Fruit fly (Drosophila melanogaster) whole organism, embryonic: ENCODE data around the gene Stat92E.

ENCODE experiments used
- Atf6 ChIP-seq: fragments of 200-800 bp; sonication (Bioruptor generic); IDR thresholded peaks from 2 replicates; pipeline ENCODE4 v1.3.6; 2022; ENCODE audit warnings: missing biosample characterization, missing genetic modification characterization
- B-H1 ChIP-seq: fragments of 200-800 bp; sonication (Bioruptor generic); IDR thresholded peaks from 3 replicates; pipeline ENCODE4 v1.3.6; 2022; ENCODE audit warnings: missing biosample characterization, missing genetic modification characterization
- Bdp1 ChIP-seq: fragments of 200-800 bp; sonication (Bioruptor generic); optimal IDR thresholded peaks from 3 replicates; lab custom pipeline; 2016; ENCODE audit warnings: missing biosample characterization, missing genetic modification characterization
- Bteb2 ChIP-seq: fragments of 200-800 bp; sonication (Bioruptor generic); optimal IDR thresholded peaks from 2 replicates; lab custom pipeline; 2016; ENCODE audit warnings: missing biosample characterization, missing genetic modification characterization
- CG10543 ChIP-seq: fragments of 200-800 bp; sonication (Bioruptor generic); optimal IDR thresholded peaks from 3 replicates; lab custom pipeline; 2017; ENCODE audit warnings: missing biosample characterization, mild to moderate bottlenecking, missing genetic modification characterization, moderate library complexity
- CG11085 ChIP-seq: fragments of 200-800 bp; sonication (Bioruptor generic); IDR thresholded peaks from 2 replicates; pipeline ENCODE4 v1.3.6; 2022; ENCODE audit warnings: missing biosample characterization, missing genetic modification characterization
- CG11560 ChIP-seq: fragments of 200-800 bp; sonication (Bioruptor generic); IDR thresholded peaks from 3 replicates; pipeline ENCODE4 v1.3.6; 2022; ENCODE audit warnings: missing biosample characterization, missing genetic modification characterization
- CG13123 ChIP-seq: fragments of 200-800 bp; sonication (Bioruptor generic); optimal IDR thresholded peaks from 2 replicates; lab custom pipeline; 2016; ENCODE audit warnings: missing biosample characterization, missing genetic modification characterization
- CG14667 ChIP-seq: fragments of 200-800 bp; sonication (Bioruptor generic); IDR thresholded peaks from 2 replicates; pipeline ENCODE4 v1.3.6; 2022; ENCODE audit warnings: missing biosample characterization, missing genetic modification characterization
- CG14860 ChIP-seq: fragments of 200-800 bp; sonication (Bioruptor generic); IDR thresholded peaks from 3 replicates; pipeline ENCODE4 v1.3.6; 2022; ENCODE audit warnings: missing biosample characterization, missing genetic modification characterization; ENCODE audit not compliant: partially characterized antibody
- CG15479 ChIP-seq: fragments of 200-800 bp; sonication (Bioruptor generic); optimal IDR thresholded peaks from 3 replicates; lab custom pipeline; 2019; ENCODE audit warnings: missing biosample characterization, mild to moderate bottlenecking, missing genetic modification characterization, moderate library complexity
- CG1602 ChIP-seq: fragments of 200-800 bp; sonication (Bioruptor generic); optimal IDR thresholded peaks from 3 replicates; lab custom pipeline; 2016; ENCODE audit warnings: missing biosample characterization, missing genetic modification characterization
- CG16815 ChIP-seq: fragments of 200-800 bp; sonication (Bioruptor generic); optimal IDR thresholded peaks from 3 replicates; lab custom pipeline; 2017; ENCODE audit warnings: missing biosample characterization, mild to moderate bottlenecking, missing genetic modification characterization
- CG2116 ChIP-seq: fragments of 200-800 bp; sonication (Bioruptor generic); optimal IDR thresholded peaks from 3 replicates; lab custom pipeline; 2018; ENCODE audit warnings: missing biosample characterization, mild to moderate bottlenecking, missing genetic modification characterization
- CG2120 ChIP-seq: fragments of 200-800 bp; sonication (Bioruptor generic); optimal IDR thresholded peaks from 3 replicates; lab custom pipeline; 2016; ENCODE audit warnings: missing biosample characterization, missing genetic modification characterization
- CG2199 ChIP-seq: fragments of 200-800 bp; sonication (Bioruptor generic); IDR thresholded peaks from 3 replicates; pipeline ENCODE4 v1.3.6; 2022; ENCODE audit warnings: missing biosample characterization, missing genetic modification characterization
- CG2202 ChIP-seq: fragments of 200-800 bp; sonication (Bioruptor generic); optimal IDR thresholded peaks from 2 replicates; lab custom pipeline; 2018; ENCODE audit warnings: missing biosample characterization, mild to moderate bottlenecking, missing genetic modification characterization
- CG32767 ChIP-seq: fragments of 200-800 bp; sonication (Bioruptor generic); IDR thresholded peaks from 2 replicates; pipeline ENCODE4 v1.3.6; 2022; ENCODE audit warnings: missing biosample characterization, missing genetic modification characterization
- CG4424 ChIP-seq: fragments of 200-800 bp; sonication (Bioruptor generic); optimal IDR thresholded peaks from 3 replicates; lab custom pipeline; 2016; ENCODE audit warnings: missing biosample characterization, missing genetic modification characterization
- CG4617 ChIP-seq: fragments of 200-800 bp; sonication (Bioruptor generic); optimal IDR thresholded peaks from 3 replicates; lab custom pipeline; 2016; ENCODE audit warnings: missing biosample characterization, missing genetic modification characterization, borderline replicate concordance
- CG6689 ChIP-seq: fragments of 200-800 bp; sonication (Bioruptor generic); IDR thresholded peaks from 2 replicates; pipeline ENCODE4 v1.3.6; 2022; ENCODE audit warnings: missing biosample characterization, missing genetic modification characterization
- CG8281 ChIP-seq: fragments of 200-800 bp; sonication (Bioruptor generic); optimal IDR thresholded peaks from 2 replicates; lab custom pipeline; 2018; ENCODE audit warnings: missing biosample characterization, mild to moderate bottlenecking, missing genetic modification characterization, moderate library complexity
- CG8388 ChIP-seq: fragments of 200-800 bp; sonication (Bioruptor generic); optimal IDR thresholded peaks from 2 replicates; lab custom pipeline; 2019; ENCODE audit warnings: missing biosample characterization, mild to moderate bottlenecking, missing genetic modification characterization, moderate library complexity
- CrebB ChIP-seq: fragments of 200-800 bp; sonication (Bioruptor generic); optimal IDR thresholded peaks from 3 replicates; lab custom pipeline; 2018; ENCODE audit warnings: missing biosample characterization, mild to moderate bottlenecking, missing genetic modification characterization
- D19A ChIP-seq: fragments of 200-800 bp; optimal IDR thresholded peaks from 3 replicates; lab custom pipeline; 2019; ENCODE audit warnings: missing biosample characterization, mild to moderate bottlenecking, missing genetic modification characterization, moderate library complexity
- Deaf1 ChIP-seq: fragments of 200-800 bp; optimal IDR thresholded peaks from 3 replicates; lab custom pipeline; 2019; ENCODE audit warnings: missing biosample characterization, mild to moderate bottlenecking, missing genetic modification characterization, moderate library complexity
- MBD-R2 ChIP-seq: fragments of 200-800 bp; sonication (Bioruptor generic); IDR thresholded peaks from 2 replicates; pipeline ENCODE4 v1.3.6; 2022; ENCODE audit warnings: missing biosample characterization, missing genetic modification characterization
- MTF-1 ChIP-seq: fragments of 200-800 bp; sonication (Bioruptor generic); optimal IDR thresholded peaks from 2 replicates; lab custom pipeline; 2018; ENCODE audit warnings: missing biosample characterization, mild to moderate bottlenecking, missing genetic modification characterization, borderline replicate concordance
- Oaz ChIP-seq: fragments of 200-800 bp; sonication (Bioruptor generic); IDR thresholded peaks from 2 replicates; pipeline ENCODE4 v1.3.6; 2022; ENCODE audit warnings: missing biosample characterization, missing genetic modification characterization
- Oli ChIP-seq: fragments of 200-800 bp; sonication (Bioruptor generic); optimal IDR thresholded peaks from 2 replicates; lab custom pipeline; 2018; ENCODE audit warnings: missing biosample characterization, mild to moderate bottlenecking, missing genetic modification characterization, moderate library complexity
- Rfx ChIP-seq: fragments of 200-800 bp; sonication (Bioruptor generic); IDR thresholded peaks from 2 replicates; pipeline ENCODE4 v1.3.6; 2022; ENCODE audit warnings: missing biosample characterization, missing genetic modification characterization
- Spps ChIP-seq: fragments of 200-800 bp; sonication (Bioruptor generic); optimal IDR thresholded peaks from 2 replicates; lab custom pipeline; 2018; ENCODE audit warnings: missing biosample characterization, mild to moderate bottlenecking, missing genetic modification characterization
- Sry-δ ChIP-seq: fragments of 200-800 bp; sonication (Bioruptor generic); optimal IDR thresholded peaks from 2 replicates; lab custom pipeline; 2016; ENCODE audit warnings: missing biosample characterization, missing genetic modification characterization
- aop ChIP-seq: fragments of 200-800 bp; sonication (Bioruptor generic); IDR thresholded peaks from 2 replicates; pipeline ENCODE4 v1.3.6; 2022; ENCODE audit warnings: missing biosample characterization, missing genetic modification characterization
- chn ChIP-seq: fragments of 200-800 bp; sonication (Bioruptor generic); optimal IDR thresholded peaks from 2 replicates; lab custom pipeline; 2016; ENCODE audit warnings: missing biosample characterization, missing genetic modification characterization
- disco-r ChIP-seq: fragments of 200-800 bp; sonication (Bioruptor generic); optimal IDR thresholded peaks from 2 replicates; lab custom pipeline; 2016; ENCODE audit warnings: missing biosample characterization, missing genetic modification characterization
- dm ChIP-seq: fragments of 200-800 bp; sonication (Bioruptor generic); optimal IDR thresholded peaks from 3 replicates; lab custom pipeline; 2016; ENCODE audit warnings: missing biosample characterization, missing genetic modification characterization
- h ChIP-seq: fragments of >200 bp; optimal IDR thresholded peaks from 2 replicates; lab custom pipeline; 2017
- jing ChIP-seq: fragments of 200-800 bp; sonication (Bioruptor generic); optimal IDR thresholded peaks from 2 replicates; lab custom pipeline; 2018; ENCODE audit warnings: missing biosample characterization, mild to moderate bottlenecking, missing genetic modification characterization
- lilli ChIP-seq: fragments of 200-800 bp; sonication (Bioruptor generic); optimal IDR thresholded peaks from 3 replicates; lab custom pipeline; 2016; ENCODE audit warnings: missing biosample characterization, missing genetic modification characterization
- lov ChIP-seq, 2 experiments: fragments of 200-800 bp in 1 of 2; fragments of >200 bp in 1 of 2; sonication (Bioruptor generic) in 1 of 2; IDR thresholded peaks in 1 of 2; optimal IDR thresholded peaks in 1 of 2; 2 replicates in 1 of 2; 3 replicates in 1 of 2; pipeline versions ENCODE4 v1.3.6 to Lab custom; 2017 to 2022; ENCODE audit warnings: missing biosample characterization in 1 of 2, missing genetic modification characterization in 1 of 2
- luna ChIP-seq: fragments of 200-800 bp; sonication (Bioruptor generic); optimal IDR thresholded peaks from 2 replicates; lab custom pipeline; 2016; ENCODE audit warnings: missing biosample characterization, missing genetic modification characterization
- otp ChIP-seq: fragments of 200-800 bp; sonication (Bioruptor generic); IDR thresholded peaks from 3 replicates; pipeline ENCODE4, ENCODE4 v1.3.6; 2022; ENCODE audit warnings: missing biosample characterization, missing genetic modification characterization
- pfk ChIP-seq: fragments of 200-800 bp; sonication (Bioruptor generic); optimal IDR thresholded peaks from 2 replicates; lab custom pipeline; 2018; ENCODE audit warnings: missing biosample characterization, mild to moderate bottlenecking, missing genetic modification characterization, moderate library complexity
- pros ChIP-seq: fragments of 200-800 bp; sonication (Bioruptor generic); optimal IDR thresholded peaks from 3 replicates; lab custom pipeline; 2019; ENCODE audit warnings: missing biosample characterization, mild to moderate bottlenecking, missing genetic modification characterization, moderate library complexity
- scrt ChIP-seq: fragments of 200-800 bp; sonication (Bioruptor generic); optimal IDR thresholded peaks from 2 replicates; lab custom pipeline; 2018; ENCODE audit warnings: missing biosample characterization, mild to moderate bottlenecking, missing genetic modification characterization, moderate library complexity
- tna ChIP-seq: fragments of 200-800 bp; sonication (Bioruptor generic); IDR thresholded peaks from 2 replicates; pipeline ENCODE4 v1.3.6; 2022; ENCODE audit warnings: missing biosample characterization, missing genetic modification characterization; ENCODE audit not compliant: partially characterized antibody
- tup ChIP-seq: fragments of 200-800 bp; sonication (Bioruptor generic); optimal IDR thresholded peaks from 2 replicates; lab custom pipeline; 2016; ENCODE audit warnings: missing biosample characterization, mild to moderate bottlenecking, missing genetic modification characterization, moderate library complexity
- usp ChIP-seq: fragments of >200 bp; optimal IDR thresholded peaks from 2 replicates; lab custom pipeline; 2017; ENCODE audit warnings: missing biosample characterization, missing genetic modification characterization

The Stat92E gene

dm6 chr3R:20557415-20558105 lies 5.4 kb upstream of the Stat92E start, which contains the start of the genes DPCoAC and CG5180 (continued):
- TF ChIP-seq CG1602 (GFP tag; lab: Kevin White, UChicago), result peak; percentile 55
- TF ChIP-seq usp (GFP tag; lab: Kevin White, UChicago), result no peak
- peak; percentile 51 for TF ChIP-seq CG13123 (GFP tag; lab: Kevin White, UChicago)
- peak; percentile 54 for TF ChIP-seq CG2116 (GFP tag; lab: Kevin White, UChicago)
- peak; percentile 57; the same call in 1 of the 2 replicates for TF ChIP-seq CG6689 (GFP tag; lab: Robert Waterston, UW)
- TF ChIP-seq CrebB (tag; lab: Kevin White, UChicago), result peak; percentile 58
- peak; percentile 54; the same call in 1 of the 2 replicates for TF ChIP-seq Oaz (GFP tag; lab: Robert Waterston, UW)
- peak; percentile 72 for TF ChIP-seq CG11085 (GFP tag; lab: Robert Waterston, UW)
- TF ChIP-seq CG2120, result peak; percentile 78
- TF ChIP-seq lov (optimal IDR thresholded peaks at IDR 0.05; lab: Kevin White, UChicago), result no peak
- no peak for TF ChIP-seq lov (GFP tag; IDR thresholded peaks at IDR 0.05; lab: Robert Waterston, UW)
- TF ChIP-seq Spps, result no peak
- peak; percentile 41 for TF ChIP-seq CG16815 (GFP tag; lab: Kevin White, UChicago)
- peak; percentile 42 for TF ChIP-seq MTF-1
- 0 out of 3 replicates have a peak, but pooled peaks have one; percentile 48 for TF ChIP-seq otp (GFP tag; lab: Robert Waterston, UW)
- TF ChIP-seq MBD-R2 (GFP tag; lab: Robert Waterston, UW), result peak; percentile 54
- TF ChIP-seq scrt (GFP tag; lab: Kevin White, UChicago), result peak; percentile 47
- no peak for TF ChIP-seq pros
- TF ChIP-seq Bteb2 (GFP tag; lab: Kevin White, UChicago), result peak; percentile 37
- peak; percentile 11 for TF ChIP-seq pfk (GFP tag; lab: Kevin White, UChicago)
- peak; percentile 77 for TF ChIP-seq CG10543 (GFP tag; lab: Kevin White, UChicago)
- TF ChIP-seq CG32767 (GFP tag; lab: Robert Waterston, UW), result no peak
- TF ChIP-seq Oli (tag; lab: Kevin White, UChicago), result peak; percentile 46
- TF ChIP-seq CG2199 (GFP tag; lab: Robert Waterston, UW), result peak; percentile 86
- TF ChIP-seq tna, result 0 out of 2 replicates have a peak, but pooled peaks have one; percentile 39
- peak; percentile 77 for TF ChIP-seq lilli (GFP tag; lab: Kevin White, UChicago)
- TF ChIP-seq CG4617, result peak; percentile 58
- TF ChIP-seq CG14667 (GFP tag; lab: Robert Waterston, UW), result peak; percentile 53; the same call in 1 of the 2 replicates
- TF ChIP-seq Rfx (GFP tag; lab: Robert Waterston, UW), result peak; percentile 88
- TF ChIP-seq CG4424 (GFP tag; lab: Kevin White, UChicago), result peak; percentile 39
- peak; percentile 71 for TF ChIP-seq Sry-δ (GFP tag; lab: Kevin White, UChicago)
- peak; percentile 32; the same call in 1 of the 2 replicates for TF ChIP-seq Atf6 (GFP tag; lab: Robert Waterston, UW)
- TF ChIP-seq jing, result no peak
- peak; percentile 39; the same call in 1 of the 3 replicates for TF ChIP-seq CG14860 (GFP tag; lab: Robert Waterston, UW)
- no peak for TF ChIP-seq CG8281 (tag; lab: Kevin White, UChicago)
- peak; percentile 10; the same call in 1 of the 3 replicates for TF ChIP-seq B-H1 (GFP tag; lab: Robert Waterston, UW)
- TF ChIP-seq luna (GFP tag; lab: Kevin White, UChicago), result no peak
- TF ChIP-seq D19A (tag; lab: Kevin White, UChicago), result peak; percentile 43
- peak; percentile 1 for TF ChIP-seq tup (GFP tag; lab: Kevin White, UChicago)
- peak; percentile 67 for TF ChIP-seq dm (GFP tag; lab: Kevin White, UChicago)
- TF ChIP-seq CG15479 (GFP tag; lab: Kevin White, UChicago), result no peak
- TF ChIP-seq disco-r (GFP tag; lab: Kevin White, UChicago), result no peak
- TF ChIP-seq CG8388 (GFP tag; lab: Kevin White, UChicago), result peak; percentile 30
- TF ChIP-seq aop (GFP tag; lab: Robert Waterston, UW), result no peak
- TF ChIP-seq CG11560, result peak; percentile 68
- TF ChIP-seq CG2202 (tag; lab: Kevin White, UChicago), result no peak
- peak; percentile 74 for TF ChIP-seq chn (GFP tag; lab: Kevin White, UChicago)
- no peak for TF ChIP-seq h (lab: Kevin White, UChicago)
- no peak for TF ChIP-seq Bdp1 (GFP tag; lab: Kevin White, UChicago)
- TF ChIP-seq Deaf1, result peak; percentile 25
